ENCODE assay signal across 5 worm cellular contexts in the genomic region with DNA sequence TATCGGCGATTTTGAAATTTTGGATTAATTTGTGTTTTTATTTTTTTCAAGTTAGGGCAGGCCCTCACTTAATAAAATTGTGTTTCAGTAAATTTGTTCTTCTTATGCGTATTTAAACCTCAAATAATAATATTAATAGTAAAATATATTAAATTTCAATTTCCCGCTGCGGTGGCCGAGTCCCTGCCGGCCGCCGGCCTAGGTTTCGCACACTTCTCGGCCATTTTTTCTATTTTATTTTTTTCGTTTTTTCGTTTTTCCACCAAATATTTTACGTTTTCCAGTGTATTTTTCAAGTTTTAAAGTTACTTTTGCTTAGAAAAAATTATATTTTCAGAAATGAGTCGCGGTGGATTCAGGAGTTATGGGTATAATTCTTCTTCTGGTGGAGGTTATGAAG.
TF ChIP-seq lines count a peak whose summit lies in the region.

Gene rbm-28, plus strand, starts transcription at position 338 of the 400 bp plus-strand sequence.

TF ChIP-seq in whole organism, L1 larva, 84 proteins besides CTCF, POLR2A, EP300 and RAD21 (continues in another document):
- TF ChIP-seq nhr-20 (tag; optimal IDR thresholded peaks at IDR 0.05; lab: Kevin White, UChicago) (peak; percentile 25), sox-4 (tag; optimal IDR thresholded peaks at IDR 0.05; lab: Kevin White, UChicago) (peak; percentile 8), hlh-17 (GFP tag; optimal IDR thresholded peaks at IDR 0.05; lab: Kevin White, UChicago; ENCODE audit: borderline replicate concordance) (no peak), nhr-76 (tag; optimal IDR thresholded peaks at IDR 0.05; lab: Kevin White, UChicago) (no peak), zip-4 (GFP tag; optimal IDR thresholded peaks at IDR 0.05; lab: Kevin White, UChicago) (no peak), fos-1 (tag; optimal IDR thresholded peaks at IDR 0.05; lab: Kevin White, UChicago) (no peak), ets-5 (GFP tag; IDR thresholded peaks at IDR 0.05; lab: Robert Waterston, UW) (no peak), unc-86 (tag; optimal IDR thresholded peaks at IDR 0.05; lab: Kevin White, UChicago) (no peak), snu-23 (GFP tag; optimal IDR thresholded peaks at IDR 0.05; lab: Kevin White, UChicago) (peak; percentile 37), egl-13 (tag; optimal IDR thresholded peaks at IDR 0.05; lab: Kevin White, UChicago) (peak; percentile 31), nhr-71 (tag; optimal IDR thresholded peaks at IDR 0.05; lab: Kevin White, UChicago) (peak; percentile 60), C34B4.2 (tag; optimal IDR thresholded peaks at IDR 0.05; lab: Kevin White, UChicago) (no peak), efl-3 (GFP tag; optimal IDR thresholded peaks at IDR 0.05; lab: Kevin White, UChicago) (no peak), ceh-63 (GFP tag; optimal IDR thresholded peaks at IDR 0.05; lab: Kevin White, UChicago) (no peak), tbx-2 (tag; optimal IDR thresholded peaks at IDR 0.05; lab: Kevin White, UChicago) (peak; percentile 48), ztf-11 (tag; optimal IDR thresholded peaks at IDR 0.05; lab: Kevin White, UChicago) (peak in 1 of 2 experiments; percentile 42), lsy-2 (tag; optimal IDR thresholded peaks at IDR 0.05; lab: Kevin White, UChicago) (peak in 1 of 2 experiments; percentile 37)

TF ChIP-seq in whole organism, L3 larva, 47 proteins besides CTCF, POLR2A, EP300 and RAD21 (continues in another document):
- TF ChIP-seq elt-1 (tag; optimal IDR thresholded peaks at IDR 0.05; lab: Kevin White, UChicago) (no peak), nhr-67 (tag; optimal IDR thresholded peaks at IDR 0.05; lab: Kevin White, UChicago) (no peak), mdl-1 (tag; optimal IDR thresholded peaks at IDR 0.05; lab: Kevin White, UChicago) (no peak), nhr-237 (tag; optimal IDR thresholded peaks at IDR 0.05; lab: Kevin White, UChicago) (no peak), nhr-77 (tag; optimal IDR thresholded peaks at IDR 0.05; lab: Kevin White, UChicago) (no peak), tbx-2 (tag; optimal IDR thresholded peaks at IDR 0.05; lab: Kevin White, UChicago) (no peak), ceh-28 (tag; optimal IDR thresholded peaks at IDR 0.05; lab: Kevin White, UChicago) (no peak), fkh-2 (tag; optimal IDR thresholded peaks at IDR 0.05; lab: Kevin White, UChicago) (no peak), egl-5 (tag; optimal IDR thresholded peaks at IDR 0.05; lab: Kevin White, UChicago) (no peak), nhr-11 (tag; optimal IDR thresholded peaks at IDR 0.05; lab: Kevin White, UChicago) (no peak), ceh-82 (tag; optimal IDR thresholded peaks at IDR 0.05; lab: Kevin White, UChicago) (no peak), ceh-16 (tag; optimal IDR thresholded peaks at IDR 0.05; lab: Kevin White, UChicago) (no peak), nhr-43 (tag; optimal IDR thresholded peaks at IDR 0.05; lab: Kevin White, UChicago; ENCODE audit: poor library complexity, severe bottlenecking) (no peak), ZK546.5 (tag; optimal IDR thresholded peaks at IDR 0.05; lab: Kevin White, UChicago) (no peak), pqm-1 (tag; optimal IDR thresholded peaks at IDR 0.05; lab: Kevin White, UChicago) (no peak), lsy-12 (tag; optimal IDR thresholded peaks at IDR 0.05; lab: Kevin White, UChicago) (no peak), nfya-1 (tag; optimal IDR thresholded peaks at IDR 0.05; lab: Kevin White, UChicago; ENCODE audit: insufficient read depth) (peak; percentile 31), ceh-9 (tag; optimal IDR thresholded peaks at IDR 0.05; lab: Kevin White, UChicago) (no peak), nhr-23 (tag; optimal IDR thresholded peaks at IDR 0.05; lab: Kevin White, UChicago) (peak; percentile 47)

TF ChIP-seq in whole organism, early embryonic, 17 proteins besides CTCF, POLR2A, EP300 and RAD21:
- TF ChIP-seq tbx-37 (GFP tag; conservative IDR thresholded peaks at IDR 0.05; lab: Robert Waterston, UW), result peak; percentile 62; the same call in 1 of the 2 replicates
- TF ChIP-seq pes-1 (GFP tag; IDR thresholded peaks at IDR 0.05; lab: Robert Waterston, UW), result peak; percentile 67; the same call in 1 of the 2 replicates
- TF ChIP-seq hnd-1 (tag; optimal IDR thresholded peaks at IDR 0.05; lab: Kevin White, UChicago), result no peak

TF ChIP-seq in whole organism, midembryonic, 9 proteins besides CTCF, POLR2A, EP300 and RAD21:
- TF ChIP-seq ztf-23 (GFP tag; IDR thresholded peaks at IDR 0.05; lab: Robert Waterston, UW) (peak; percentile 31; the same call in 1 of the 2 replicates), T22C8.4 (GFP tag; IDR thresholded peaks at IDR 0.05; lab: Robert Waterston, UW) (no peak)

TF ChIP-seq in whole organism, young adult, 124 proteins besides CTCF, POLR2A, EP300 and RAD21:
- peak; percentile 65 for TF ChIP-seq lin-54 (GFP tag; optimal IDR thresholded peaks at IDR 0.05; lab: Kevin White, UChicago)
- no peak for TF ChIP-seq hrde-1 (tag; optimal IDR thresholded peaks at IDR 0.05; lab: Kevin White, UChicago; ENCODE audit: borderline replicate concordance)
- peak; percentile 24 for TF ChIP-seq dpl-1 (GFP tag; optimal IDR thresholded peaks at IDR 0.05; lab: Kevin White, UChicago)
- TF ChIP-seq K11D2.4 (GFP tag; IDR thresholded peaks at IDR 0.05; lab: Robert Waterston, UW), result no peak
- TF ChIP-seq attf-6 (GFP tag; IDR thresholded peaks at IDR 0.05; lab: Robert Waterston, UW), result no peak
- no peak for TF ChIP-seq F49E8.2 (tag; optimal IDR thresholded peaks at IDR 0.05; lab: Kevin White, UChicago; ENCODE audit: insufficient read depth)
- no peak for TF ChIP-seq dpff-1 (tag; optimal IDR thresholded peaks at IDR 0.05; lab: Kevin White, UChicago)
- peak in 1 of 2 experiments; percentile 4 for TF ChIP-seq rec-8 (tag; optimal IDR thresholded peaks at IDR 0.05; lab: Kevin White, UChicago)
- no peak for TF ChIP-seq let-607 (tag; optimal IDR thresholded peaks at IDR 0.05; lab: Kevin White, UChicago)
- peak in 1 of 3 experiments; percentile 53 for TF ChIP-seq lin-35 (GFP tag; optimal IDR thresholded peaks at IDR 0.05; lab: Kevin White, UChicago)
- peak; percentile 15; the same call in 1 of the 2 replicates for TF ChIP-seq mcd-1 (GFP tag; IDR thresholded peaks at IDR 0.05; lab: Robert Waterston, UW)
- TF ChIP-seq egl-44 (GFP tag; IDR thresholded peaks at IDR 0.05; lab: Robert Waterston, UW), result no peak
- no peak for TF ChIP-seq xnd-1 (tag; optimal IDR thresholded peaks at IDR 0.05; lab: Kevin White, UChicago)
- no peak for TF ChIP-seq lin-40 (tag; optimal IDR thresholded peaks at IDR 0.05; lab: Kevin White, UChicago)
- TF ChIP-seq C06A6.2 (GFP tag; conservative IDR thresholded peaks at IDR 0.05; lab: Robert Waterston, UW), result no peak
- no peak for TF ChIP-seq ceh-79 (tag; optimal IDR thresholded peaks at IDR 0.05; lab: Kevin White, UChicago)
- peak; percentile 45 for TF ChIP-seq efl-1 (GFP tag; optimal IDR thresholded peaks at IDR 0.05; lab: Kevin White, UChicago)
- peak; percentile 21 for TF ChIP-seq unc-130 (GFP tag; optimal IDR thresholded peaks at IDR 0.05; lab: Kevin White, UChicago)
- no peak for TF ChIP-seq K12H6.12 (tag; optimal IDR thresholded peaks at IDR 0.05; lab: Kevin White, UChicago)
- TF ChIP-seq bed-1 (GFP tag; IDR thresholded peaks at IDR 0.05; lab: Robert Waterston, UW), result no peak

Comparison
In these comparisons a context has a peak if more than half of its experiments do, and no peak if none do; other contexts are left out.
1. Of the 8 proteins assayed by ChIP-seq in both whole organism, young adult and whole organism, L1 larva: peak only in whole organism, young adult: unc-130; only in whole organism, L1 larva: nhr-90 and snpc-4; in both: dpl-1 and efl-1; in neither: 2; mixed calls (peak in some experiments, not most) for 1.